Worm (Caenorhabditis elegans) whole organism, late embryonic: ENCODE results near the gene W09D6.1.

ENCODE experiments used
- ahr-1 ChIP-seq: sonication (generic microtip); optimal IDR thresholded peaks from 2 replicates; lab custom pipeline; 2016; ENCODE audit warnings: missing genetic modification characterization, missing compliant biosample characterization
- dve-1 ChIP-seq: sonication (generic microtip); optimal IDR thresholded peaks from 2 replicates; lab custom pipeline; 2017; ENCODE audit warnings: antibody characterized with exemption, mild to moderate bottlenecking, missing genetic modification characterization, missing compliant biosample characterization
- ttx-3 ChIP-seq: sonication (generic microtip); optimal IDR thresholded peaks from 2 replicates; lab custom pipeline; 2016; ENCODE audit warnings: missing genetic modification reagents, missing genetic modification characterization, missing compliant biosample characterization

DNA sequence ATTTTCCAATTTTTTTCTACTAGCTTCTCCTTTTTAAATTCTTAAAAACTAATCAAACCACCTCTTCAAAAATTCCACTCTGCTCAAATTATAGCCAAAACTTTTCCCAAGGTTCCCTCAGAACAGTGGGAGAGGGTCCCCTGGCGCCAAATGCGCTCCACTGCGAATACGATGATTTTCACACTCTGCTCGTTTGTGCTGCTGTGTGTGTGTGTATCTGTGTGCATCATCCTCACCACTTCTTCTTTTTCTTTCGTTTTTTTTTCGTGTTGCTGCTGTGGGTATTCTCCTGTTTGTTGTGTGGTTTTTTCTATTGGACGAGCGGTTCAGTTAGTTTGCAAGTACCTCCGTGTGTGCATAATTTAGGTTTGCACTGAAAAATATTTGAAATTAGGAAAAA lies 29.4 kb upstream of the W09D6.1 start:
- no peak for TF ChIP-seq dve-1 (tag; lab: Kevin White, UChicago)
- TF ChIP-seq ttx-3 (tag; lab: Kevin White, UChicago) = no peak
- no peak for TF ChIP-seq ahr-1 (tag; lab: Kevin White, UChicago)
